Fruit fly (Drosophila melanogaster) whole organism, prepupa: Measurements from ENCODE around the gene grk.

Experiments
- Blimp-1 ChIP-seq: fragments of 200-800 bp; sonication (Bioruptor generic); optimal IDR thresholded peaks from 3 replicates; lab custom pipeline; 2017; ENCODE audit warnings: missing biosample characterization, missing genetic modification characterization, mild to moderate bottlenecking, moderate library complexity, missing genetic modification reagents
- CG10631 ChIP-seq: fragments of 200-800 bp; sonication (Bioruptor generic); optimal IDR thresholded peaks from 2 replicates; lab custom pipeline; 2016; ENCODE audit warnings: missing biosample characterization, missing genetic modification characterization
- CG10669 ChIP-seq: fragments of 200-800 bp; sonication (Bioruptor generic); optimal IDR thresholded peaks from 3 replicates; lab custom pipeline; 2018; ENCODE audit warnings: missing biosample characterization, mild to moderate bottlenecking, missing genetic modification characterization, moderate library complexity
- CG11294 ChIP-seq: fragments of 200-800 bp; sonication (Bioruptor generic); IDR thresholded peaks from 2 replicates; pipeline ENCODE4 v1.3.6; 2022; ENCODE audit warnings: missing biosample characterization, missing genetic modification characterization
- CG15336 ChIP-seq: fragments of 200-800 bp; sonication (Bioruptor generic); IDR thresholded peaks from 2 replicates; pipeline ENCODE4 v1.3.6; 2022; ENCODE audit warnings: missing biosample characterization, missing genetic modification characterization
- CG1621 ChIP-seq: fragments of 200-800 bp; sonication (Bioruptor generic); optimal IDR thresholded peaks from 3 replicates; lab custom pipeline; 2018; ENCODE audit warnings: missing biosample characterization, mild to moderate bottlenecking, missing genetic modification characterization
- CG16779 ChIP-seq: fragments of 200-800 bp; sonication (Bioruptor generic); optimal IDR thresholded peaks from 3 replicates; lab custom pipeline; 2017; ENCODE audit warnings: missing biosample characterization, mild to moderate bottlenecking, missing genetic modification characterization
- CG3032 ChIP-seq: fragments of 200-800 bp; optimal IDR thresholded peaks from 2 replicates; lab custom pipeline; 2019; ENCODE audit warnings: missing biosample characterization, mild to moderate bottlenecking, missing genetic modification characterization, moderate library complexity
- CG31627 ChIP-seq: fragments of 200-800 bp; sonication (Bioruptor generic); optimal IDR thresholded peaks from 3 replicates; lab custom pipeline; 2016; ENCODE audit warnings: missing biosample characterization, missing genetic modification characterization
- CG34406 ChIP-seq: fragments of 200-800 bp; sonication (Bioruptor generic); optimal IDR thresholded peaks from 3 replicates; lab custom pipeline; 2016; ENCODE audit warnings: missing biosample characterization, missing genetic modification characterization
- CG3919 ChIP-seq: fragments of 200-800 bp; sonication (Bioruptor generic); optimal IDR thresholded peaks from 3 replicates; lab custom pipeline; 2016; ENCODE audit warnings: missing biosample characterization, missing genetic modification characterization
- CG4318 ChIP-seq: fragments of 200-800 bp; sonication (Bioruptor generic); optimal IDR thresholded peaks from 3 replicates; lab custom pipeline; 2017; ENCODE audit warnings: missing biosample characterization, mild to moderate bottlenecking, missing genetic modification characterization
- CG6276 ChIP-seq: fragments of 200-800 bp; sonication (Bioruptor generic); optimal IDR thresholded peaks from 2 replicates; lab custom pipeline; 2017; ENCODE audit warnings: missing biosample characterization, mild to moderate bottlenecking, missing genetic modification characterization
- CG6854 ChIP-seq: fragments of 200-800 bp; sonication (Bioruptor generic); optimal IDR thresholded peaks from 2 replicates; lab custom pipeline; 2017; ENCODE audit warnings: missing biosample characterization, mild to moderate bottlenecking, missing genetic modification characterization
- CG7368 ChIP-seq: fragments of 200-800 bp; sonication (Bioruptor generic); optimal IDR thresholded peaks from 3 replicates; lab custom pipeline; 2016; ENCODE audit warnings: missing biosample characterization, missing genetic modification characterization
- CG8119 ChIP-seq: fragments of 200-800 bp; sonication (Bioruptor generic); IDR thresholded peaks from 3 replicates; pipeline ENCODE4 v1.3.6; 2022; ENCODE audit warnings: missing biosample characterization, missing genetic modification characterization
- CG8319 ChIP-seq: fragments of 200-800 bp; sonication (Bioruptor generic); optimal IDR thresholded peaks from 3 replicates; lab custom pipeline; 2016; ENCODE audit warnings: missing biosample characterization, missing genetic modification characterization
- CG8632 ChIP-seq: fragments of 200-800 bp; sonication (Bioruptor generic); optimal IDR thresholded peaks from 3 replicates; lab custom pipeline; 2016; ENCODE audit warnings: missing biosample characterization, missing genetic modification characterization
- Eip75B ChIP-seq: fragments of 200-800 bp; sonication (Bioruptor generic); optimal IDR thresholded peaks from 3 replicates; lab custom pipeline; 2016; ENCODE audit warnings: missing biosample characterization, missing genetic modification characterization
- Eip78C ChIP-seq: fragments of 200-800 bp; sonication (Bioruptor generic); peaks from one replicate; lab custom pipeline; 2016; ENCODE audit warnings: missing biosample characterization, missing genetic modification characterization
- Eip93F ChIP-seq: fragments of 200-800 bp; sonication (Bioruptor generic); optimal IDR thresholded peaks from 2 replicates; lab custom pipeline; 2016; ENCODE audit warnings: missing biosample characterization, mild to moderate bottlenecking, missing genetic modification characterization
- Ets21C ChIP-seq: fragments of 200-800 bp; sonication (Bioruptor generic); optimal IDR thresholded peaks from 3 replicates; lab custom pipeline; 2016; ENCODE audit warnings: missing biosample characterization, missing genetic modification characterization
- Hr38 ChIP-seq: sonication (Bioruptor generic); optimal IDR thresholded peaks from 2 replicates; lab custom pipeline; 2016; ENCODE audit warnings: missing biosample characterization, missing genetic modification characterization
- Lpt ChIP-seq: fragments of 200-800 bp; sonication (Bioruptor generic); optimal IDR thresholded peaks from 3 replicates; lab custom pipeline; 2016; ENCODE audit warnings: missing biosample characterization, missing genetic modification characterization
- Smox ChIP-seq: fragments of 200-800 bp; sonication (Bioruptor generic); optimal IDR thresholded peaks from 3 replicates; lab custom pipeline; 2016; ENCODE audit warnings: missing biosample characterization, missing genetic modification characterization
- Sox102F ChIP-seq: fragments of 200-800 bp; sonication (Bioruptor generic); optimal IDR thresholded peaks from 2 replicates; lab custom pipeline; 2016; ENCODE audit warnings: missing biosample characterization, mild to moderate bottlenecking, missing genetic modification characterization
- Sox15 ChIP-seq: fragments of 200-800 bp; sonication (Bioruptor generic); optimal IDR thresholded peaks from 3 replicates; lab custom pipeline; 2016; ENCODE audit warnings: missing biosample characterization, missing genetic modification characterization
- achi ChIP-seq: fragments of 200-800 bp; sonication (Bioruptor generic); optimal IDR thresholded peaks from 3 replicates; lab custom pipeline; 2016; ENCODE audit warnings: missing biosample characterization, missing genetic modification characterization
- acj6 ChIP-seq: fragments of 200-800 bp; sonication (Bioruptor generic); optimal IDR thresholded peaks from 3 replicates; lab custom pipeline; 2016; ENCODE audit warnings: missing biosample characterization, missing genetic modification characterization
- cyc ChIP-seq: fragments of 200-800 bp; sonication (Bioruptor generic); optimal IDR thresholded peaks from 3 replicates; lab custom pipeline; 2016; ENCODE audit warnings: missing biosample characterization, missing genetic modification characterization
- dsx ChIP-seq: fragments of 200-800 bp; optimal IDR thresholded peaks from 3 replicates; lab custom pipeline; 2019; ENCODE audit warnings: missing biosample characterization, mild to moderate bottlenecking, missing genetic modification characterization, moderate library complexity; ENCODE audit not compliant: poor library complexity, severe bottlenecking
- esn ChIP-seq: fragments of 200-800 bp; sonication (Bioruptor generic); optimal IDR thresholded peaks from 2 replicates; lab custom pipeline; 2016; ENCODE audit warnings: missing biosample characterization, mild to moderate bottlenecking, missing genetic modification characterization, moderate library complexity
- fd85E ChIP-seq: fragments of 200-800 bp; sonication (Bioruptor generic); optimal IDR thresholded peaks from 3 replicates; lab custom pipeline; 2016; ENCODE audit warnings: missing biosample characterization, missing genetic modification characterization
- fkh ChIP-seq: fragments of 200-800 bp; sonication (Bioruptor generic); optimal IDR thresholded peaks from 3 replicates; lab custom pipeline; 2017; ENCODE audit warnings: missing biosample characterization, mild to moderate bottlenecking, missing genetic modification characterization, moderate library complexity
- lz ChIP-seq: fragments of 200-800 bp; sonication (Bioruptor generic); optimal IDR thresholded peaks from 3 replicates; lab custom pipeline; 2016; ENCODE audit warnings: missing biosample characterization, missing genetic modification characterization
- net ChIP-seq: fragments of 200-800 bp; sonication (Bioruptor generic); optimal IDR thresholded peaks from 3 replicates; lab custom pipeline; 2016; ENCODE audit warnings: missing biosample characterization, missing genetic modification characterization
- pdm3 ChIP-seq: fragments of 200-800 bp; sonication (Bioruptor generic); optimal IDR thresholded peaks from 3 replicates; lab custom pipeline; 2016; ENCODE audit warnings: missing biosample characterization, missing genetic modification characterization
- salr ChIP-seq, 2 experiments: fragments of 200-800 bp; sonication (Bioruptor generic); optimal IDR thresholded peaks; 3 replicates each; lab custom pipeline; 2016 to 2018; ENCODE audit warnings: missing biosample characterization in 2 of 2, missing genetic modification characterization in 2 of 2, mild to moderate bottlenecking in 1 of 2
- spab ChIP-seq: fragments of 200-800 bp; sonication (Bioruptor generic); optimal IDR thresholded peaks from 2 replicates; lab custom pipeline; 2017; ENCODE audit warnings: missing biosample characterization, mild to moderate bottlenecking, missing genetic modification characterization, missing genetic modification reagents
- ss ChIP-seq, 2 experiments: fragments of 200-800 bp; sonication (Bioruptor generic); optimal IDR thresholded peaks; 2 replicates in 1 of 2; 3 replicates in 1 of 2; lab custom pipeline; 2017 to 2018; ENCODE audit warnings: mild to moderate bottlenecking in 2 of 2, missing biosample characterization in 2 of 2, missing genetic modification characterization in 2 of 2, moderate library complexity in 1 of 2
- topi ChIP-seq: fragments of 200-800 bp; sonication (Bioruptor generic); optimal IDR thresholded peaks from 3 replicates; lab custom pipeline; 2016; ENCODE audit warnings: missing biosample characterization, missing genetic modification characterization

grk gene

DNA sequence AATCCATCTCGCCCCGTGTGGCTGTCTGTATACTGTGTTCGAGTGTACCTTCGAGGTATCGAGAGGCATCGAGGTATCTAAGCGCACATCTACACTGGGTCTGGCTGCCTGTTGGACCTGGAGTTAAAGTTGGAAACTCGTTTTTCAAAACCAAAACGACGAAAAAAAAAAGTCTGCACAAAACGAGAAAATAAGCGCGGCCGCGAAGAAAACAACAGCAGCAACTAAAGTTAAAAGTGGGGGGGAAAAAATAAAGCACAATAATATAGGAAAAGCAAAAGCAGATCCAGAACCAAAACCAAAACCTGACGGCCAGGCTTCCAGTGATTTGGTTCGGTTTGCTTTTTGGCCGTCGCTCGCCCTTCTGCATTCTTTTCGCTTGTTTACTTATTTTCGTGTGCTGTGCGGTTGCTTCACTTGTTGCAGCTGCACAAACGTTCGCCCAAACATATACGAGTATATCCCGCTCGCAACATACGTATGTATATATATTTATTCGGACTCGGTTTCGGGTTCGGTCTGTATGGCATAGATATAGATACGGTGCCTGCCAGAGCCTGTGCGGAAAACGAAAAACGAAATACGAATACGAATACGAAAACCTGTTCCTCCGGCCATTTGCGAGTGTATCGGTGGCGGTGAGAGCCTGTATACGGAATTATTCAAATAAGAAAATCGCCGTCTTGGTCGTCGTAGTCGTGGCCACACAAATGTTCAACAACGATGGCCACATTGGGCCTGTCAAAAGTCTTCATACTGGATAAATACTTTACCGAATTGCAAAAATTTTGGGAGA, 45.7 kb upstream of the grk start (continued):
- peak; percentile 36 for TF ChIP-seq CG8319
- TF ChIP-seq topi: peak; percentile 52
- TF ChIP-seq Eip93F (GFP tag; lab: Kevin White, UChicago): peak; percentile 22
- TF ChIP-seq dsx (GFP tag; lab: Kevin White, UChicago): peak; percentile 65
- TF ChIP-seq spab (GFP tag; lab: Kevin White, UChicago): peak; percentile 96
- TF ChIP-seq CG15336 (GFP tag; lab: Robert Waterston, UW): peak; percentile 81
- peak; percentile 78 for TF ChIP-seq Eip78C (GFP tag; lab: Kevin White, UChicago)
- no peak for TF ChIP-seq CG4318 (GFP tag; lab: Kevin White, UChicago)
- peak; percentile 28 for TF ChIP-seq esn (GFP tag; lab: Kevin White, UChicago)
- TF ChIP-seq CG3032: peak; percentile 77
- no peak for TF ChIP-seq cyc (GFP tag; lab: Kevin White, UChicago)
- TF ChIP-seq fkh: peak; percentile 25
- peak; percentile 73 to 79 for TF ChIP-seq salr (GFP tag; optimal IDR thresholded peaks at IDR 0.05; lab: Kevin White, UChicago)
- peak; percentile 44 for TF ChIP-seq CG7368 (GFP tag; lab: Kevin White, UChicago)
- TF ChIP-seq lz (GFP tag; lab: Kevin White, UChicago): no peak
- TF ChIP-seq CG6854 (GFP tag; lab: Kevin White, UChicago): peak; percentile 93
- no peak for TF ChIP-seq CG31627 (GFP tag; lab: Kevin White, UChicago)
- TF ChIP-seq Lpt: peak; percentile 82
- peak; percentile 48 for TF ChIP-seq Blimp-1 (GFP tag; lab: Kevin White, UChicago)
- TF ChIP-seq CG16779: peak; percentile 91
- TF ChIP-seq net (GFP tag; lab: Kevin White, UChicago): peak; percentile 73
- no peak for TF ChIP-seq Sox15 (GFP tag; lab: Kevin White, UChicago)
- peak; percentile 35 for TF ChIP-seq pdm3
- TF ChIP-seq ss (GFP tag; optimal IDR thresholded peaks at IDR 0.05; lab: Kevin White, UChicago): peak; percentile 99
- peak; percentile 54 for TF ChIP-seq CG34406 (GFP tag; lab: Kevin White, UChicago)
- TF ChIP-seq achi (GFP tag; lab: Kevin White, UChicago): peak; percentile 65
- TF ChIP-seq acj6 (GFP tag; lab: Kevin White, UChicago): no peak
- TF ChIP-seq Hr38: no peak
- peak; percentile 88 for TF ChIP-seq CG8119 (GFP tag; lab: Robert Waterston, UW)
- peak; percentile 74 for TF ChIP-seq Eip75B (GFP tag; lab: Kevin White, UChicago)
- TF ChIP-seq CG8632: peak; percentile 40
- peak; percentile 23 for TF ChIP-seq CG10631 (GFP tag; lab: Kevin White, UChicago)
- TF ChIP-seq fd85E: peak; percentile 38
- TF ChIP-seq CG6276 (GFP tag; lab: Kevin White, UChicago): peak; percentile 87
- no peak for TF ChIP-seq CG11294 (GFP tag; lab: Robert Waterston, UW)
- peak; percentile 72 for TF ChIP-seq Sox102F (GFP tag; lab: Kevin White, UChicago)

DNA sequence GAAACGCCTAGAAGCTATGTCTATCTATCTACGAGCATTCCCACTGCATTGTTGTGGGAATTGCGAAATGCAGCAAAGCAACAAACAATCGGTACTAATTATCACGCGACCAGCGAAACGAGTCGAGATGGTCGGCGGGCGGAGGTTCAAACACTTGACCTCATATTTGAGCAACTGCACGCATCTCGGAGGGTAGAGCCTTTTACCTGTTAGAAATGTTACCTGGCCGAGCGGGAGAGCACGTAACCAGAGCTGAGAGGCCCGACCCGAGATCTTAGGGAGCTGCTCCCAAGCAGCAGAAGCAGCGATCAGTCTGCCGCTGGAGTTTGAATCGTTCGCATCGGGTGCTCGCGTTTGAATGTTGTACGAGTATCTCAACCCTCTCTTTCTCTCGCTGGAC, 45.0 kb upstream of the grk start:
- TF ChIP-seq CG6276 (GFP tag; lab: Kevin White, UChicago) (no peak), CG1621 (tag; lab: Kevin White, UChicago) (no peak), CG16779 (no peak), Sox102F (GFP tag; lab: Kevin White, UChicago) (no peak), Ets21C (GFP tag; lab: Kevin White, UChicago) (no peak), CG10669 (GFP tag; lab: Kevin White, UChicago) (no peak), CG11294 (GFP tag; lab: Robert Waterston, UW) (no peak), CG3919 (no peak), lz (GFP tag; lab: Kevin White, UChicago) (no peak), fkh (no peak), Smox (no peak), CG15336 (GFP tag; lab: Robert Waterston, UW) (no peak; the same call in 1 of the 2 replicates)
- TF ChIP-seq, all 60 proteins: peak for 0
